Worm (Caenorhabditis elegans): ENCODE measurements around the gene sulp-8.

ce11 chrV:9629114-9629513 is 44.4 kb downstream of the sulp-8 start, which contains the start of gene idpc-3:
- TF ChIP-seq dao-5 (tag; optimal IDR thresholded peaks at IDR 0.05), result no peak
- TF ChIP-seq him-1 (tag; optimal IDR thresholded peaks at IDR 0.05), result no peak

Measured in whole organism, L4/young adult.